Fruit fly (Drosophila melanogaster): Measurements from ENCODE around the gene ras.

ras gene

dm6 chrX:10771856-10772592, 27.7 kb downstream of the ras start, which contains the start of gene CG15211 (continued):
- TF ChIP-seq CG7271 (tag; optimal IDR thresholded peaks at IDR 0.05) (no peak), Ssrp (tag; optimal IDR thresholded peaks at IDR 0.05) (peak; percentile 83), CG10959 (GFP tag; IDR thresholded peaks at IDR 0.05) (0 out of 2 replicates have a peak, but pooled peaks have one; percentile 17), CG2129 (GFP tag; IDR thresholded peaks at IDR 0.05; ENCODE audit: partially characterized antibody) (no peak), CG43689 (GFP tag; IDR thresholded peaks at IDR 0.05) (no peak), dpn (GFP tag; optimal IDR thresholded peaks at IDR 0.05) (peak in 1 of 2 experiments; percentile 59), esg (GFP tag; conservative IDR thresholded peaks at IDR 0.05) (peak; percentile 37; the same call in 1 of the 2 replicates), zen2 (GFP tag; IDR thresholded peaks at IDR 0.05; ENCODE audit: partially characterized antibody) (no peak), CG18011 (GFP tag; optimal IDR thresholded peaks at IDR 0.05) (no peak), CG10267 (tag; optimal IDR thresholded peaks at IDR 0.05) (peak; percentile 71), CG34376 (GFP tag; optimal IDR thresholded peaks at IDR 0.05) (no peak), az2 (GFP tag; optimal IDR thresholded peaks at IDR 0.05) (peak; percentile 77), sisA (GFP tag; IDR thresholded peaks at IDR 0.05) (peak; percentile 55), Lhr (GFP tag; optimal IDR thresholded peaks at IDR 0.05) (peak; percentile 49), chif (GFP tag; optimal IDR thresholded peaks at IDR 0.05) (peak; percentile 15 to 54), NK7.1 (GFP tag; optimal IDR thresholded peaks at IDR 0.05) (no peak), gcm (GFP tag; optimal IDR thresholded peaks at IDR 0.05) (peak; percentile 75), caup (GFP tag; optimal IDR thresholded peaks at IDR 0.05; ENCODE audit: severe bottlenecking) (peak; percentile 49), CG6813 (GFP tag; optimal IDR thresholded peaks at IDR 0.05) (no peak), NC2α (GFP tag; optimal IDR thresholded peaks at IDR 0.05) (no peak), CG15269 (tag; optimal IDR thresholded peaks at IDR 0.05) (peak; percentile 68), CG34224 (GFP tag; IDR thresholded peaks at IDR 0.05; ENCODE audit: partially characterized antibody) (peak; percentile 54; the same call in 2 of the 3 replicates), CG17361 (GFP tag; IDR thresholded peaks at IDR 0.05) (peak; percentile 91), yki (optimal IDR thresholded peaks at IDR 0.05) (no peak), CG14667 (GFP tag; IDR thresholded peaks at IDR 0.05) (0 out of 2 replicates have a peak, but pooled peaks have one; percentile 21), CG4707 (GFP tag; optimal IDR thresholded peaks at IDR 0.05) (peak; percentile 91), CG13424 (tag; optimal IDR thresholded peaks at IDR 0.05) (peak; percentile 81), CG3995 (GFP tag; optimal IDR thresholded peaks at IDR 0.05) (no peak), Med (GFP tag) (peak; percentile 73), ERR (GFP tag; optimal IDR thresholded peaks at IDR 0.05) (no peak), prd (optimal IDR thresholded peaks at IDR 0.05) (no peak), prd (GFP tag; IDR thresholded peaks at IDR 0.05) (peak; percentile 65), CG7928 (GFP tag; optimal IDR thresholded peaks at IDR 0.05) (no peak), CG10274 (GFP tag; optimal IDR thresholded peaks at IDR 0.05) (peak; percentile 42), ewg (GFP tag; optimal IDR thresholded peaks at IDR 0.05) (peak; percentile 72), Ets65A (GFP tag) (peak; percentile 75), CG17359 (tag; optimal IDR thresholded peaks at IDR 0.05) (peak; percentile 69), CG5180 (GFP tag; optimal IDR thresholded peaks at IDR 0.05) (peak; percentile 68), H15 (GFP tag; IDR thresholded peaks at IDR 0.05) (peak; percentile 22; the same call in 1 of the 3 replicates), Rx (GFP tag; IDR thresholded peaks at IDR 0.05) (peak; percentile 24; the same call in 1 of the 2 replicates), CG11696 (GFP tag; IDR thresholded peaks at IDR 0.05) (0 out of 2 replicates have a peak, but pooled peaks have one; percentile 17), gsb (GFP tag; IDR thresholded peaks at IDR 0.05) (no peak), CG30431 (GFP tag; optimal IDR thresholded peaks at IDR 0.05) (peak; percentile 46), jing (GFP tag; optimal IDR thresholded peaks at IDR 0.05) (no peak), sens (GFP tag) (peak; percentile 92), CG12942 (GFP tag; optimal IDR thresholded peaks at IDR 0.05) (peak; percentile 52), nerfin-1 (tag; optimal IDR thresholded peaks at IDR 0.05) (peak; percentile 66), CG6683 (GFP tag; optimal IDR thresholded peaks at IDR 0.05) (peak; percentile 52), unpg (GFP tag; optimal IDR thresholded peaks at IDR 0.05) (peak; percentile 82)

All from whole organism, embryonic.